Worm (Caenorhabditis elegans): ENCODE measurements around the gene exos-8.

- TF ChIP-seq him-1 (tag; optimal IDR thresholded peaks at IDR 0.05) (no peak), dao-5 (tag; optimal IDR thresholded peaks at IDR 0.05) (no peak)
These were observed 39.7 kb downstream of the exos-8 start for ce11 chrII:6781231-6781630.
